Worm (Caenorhabditis elegans) whole organism, early embryonic: ENCODE measurements around the gene fbxb-24.

Source experiments
- ets-7 ChIP-seq: sonication (generic microtip); optimal IDR thresholded peaks from 2 replicates; lab custom pipeline; 2016; ENCODE audit warnings: missing genotype, missing genetic modification characterization, missing compliant biosample characterization
- hmbx-1 ChIP-seq: sonication (generic microtip); optimal IDR thresholded peaks from 2 replicates; lab custom pipeline; 2016; ENCODE audit warnings: mild to moderate bottlenecking, missing genetic modification characterization, missing compliant biosample characterization
- hnd-1 ChIP-seq: sonication (generic microtip); optimal IDR thresholded peaks from 2 replicates; lab custom pipeline; 2016; ENCODE audit warnings: missing genetic modification characterization, missing compliant biosample characterization

DNA sequence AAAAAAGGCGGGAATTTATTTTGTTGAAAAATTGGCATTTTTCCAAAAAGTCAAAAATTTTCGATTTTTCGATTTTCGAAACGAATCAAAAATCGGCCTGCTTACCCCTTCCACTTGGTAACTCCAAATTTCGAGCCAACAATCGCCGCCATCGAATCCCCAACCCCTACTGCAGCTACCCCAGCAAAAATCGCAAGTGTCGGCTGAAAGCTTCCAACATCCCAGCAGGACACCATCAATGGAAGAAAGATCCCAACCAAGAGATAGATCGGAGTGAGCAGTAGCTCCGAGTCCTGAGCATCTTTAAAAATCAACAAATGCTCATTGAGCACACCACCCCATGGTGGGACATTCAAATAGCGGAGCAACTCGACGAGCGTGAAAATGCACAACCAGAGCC lies 22.1 kb downstream of the fbxb-24 start:
- TF ChIP-seq hnd-1 (tag; lab: Kevin White, UChicago): no peak
- TF ChIP-seq ets-7 (tag; lab: Kevin White, UChicago): no peak
- no peak for TF ChIP-seq hmbx-1 (tag; lab: Kevin White, UChicago)
